Worm (Caenorhabditis elegans) whole organism, L3 larva: ENCODE measurements around the gene scav-3.

Source experiments
- nhr-11 ChIP-seq: fragments of 150-350 bp; optimal IDR thresholded peaks from 2 replicates; lab custom pipeline; 2014; ENCODE audit warnings: missing biosample characterization, missing genetic modification characterization
- unc-62 ChIP-seq: fragments of 150-350 bp; sonication (generic microtip); optimal IDR thresholded peaks from 4 replicates; lab custom pipeline; 2014; ENCODE audit warnings: missing biosample characterization, missing genetic modification reagents, missing genetic modification characterization

DNA sequence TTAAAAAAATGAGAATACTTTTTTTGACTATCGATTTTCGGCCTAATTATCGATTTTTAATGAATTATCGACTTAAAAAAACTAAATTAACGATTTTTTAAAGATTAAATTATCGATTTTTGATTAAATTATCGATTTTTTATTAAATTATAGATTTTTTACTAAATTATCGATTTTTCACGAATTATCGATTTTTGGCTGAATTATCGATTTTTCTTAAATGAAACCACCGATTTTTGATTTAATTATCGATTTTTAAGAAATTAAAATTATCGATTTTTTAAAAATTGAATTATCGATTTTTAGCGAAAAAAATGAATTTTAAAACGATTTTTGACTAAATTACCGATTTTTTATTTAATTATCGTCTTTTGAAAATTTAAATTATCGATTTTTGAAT, 45.0 kb downstream of the scav-3 start:
- no peak for TF ChIP-seq unc-62 (GFP tag; lab: Kevin White, UChicago)
- no peak for TF ChIP-seq nhr-11 (tag; lab: Kevin White, UChicago)
